Fruit fly (Drosophila melanogaster) whole organism, embryonic: Measurements from ENCODE around the gene LSm7.

Source experiments
- B-H1 ChIP-seq: fragments of 200-800 bp; sonication (Bioruptor generic); IDR thresholded peaks from 3 replicates; pipeline ENCODE4 v1.3.6; 2022; ENCODE audit warnings: missing biosample characterization, missing genetic modification characterization
- CG1024 ChIP-seq: fragments of 200-800 bp; sonication (Bioruptor generic); IDR thresholded peaks from 2 replicates; pipeline ENCODE4 v1.3.6; 2022; ENCODE audit warnings: missing biosample characterization, missing genetic modification characterization
- CG10654 ChIP-seq: fragments of 200-800 bp; sonication (Bioruptor generic); optimal IDR thresholded peaks from 2 replicates; lab custom pipeline; 2016; ENCODE audit warnings: missing biosample characterization, missing genetic modification characterization
- CG11398 ChIP-seq: fragments of 200-800 bp; sonication (Bioruptor generic); optimal IDR thresholded peaks from 2 replicates; lab custom pipeline; 2016; ENCODE audit warnings: missing biosample characterization, missing genetic modification characterization
- CG11504 ChIP-seq: fragments of 200-800 bp; sonication (Bioruptor generic); optimal IDR thresholded peaks from 3 replicates; lab custom pipeline; 2019; ENCODE audit warnings: missing biosample characterization, mild to moderate bottlenecking, missing genetic modification characterization, moderate library complexity
- CG14667 ChIP-seq: fragments of 200-800 bp; sonication (Bioruptor generic); IDR thresholded peaks from 2 replicates; pipeline ENCODE4 v1.3.6; 2022; ENCODE audit warnings: missing biosample characterization, missing genetic modification characterization
- CG15514 ChIP-seq: fragments of 200-800 bp; sonication (Bioruptor generic); optimal IDR thresholded peaks from 3 replicates; lab custom pipeline; 2017; ENCODE audit warnings: missing biosample characterization, missing genetic modification characterization, mild to moderate bottlenecking, moderate library complexity, missing genetic modification reagents
- CG17361 ChIP-seq: fragments of 200-800 bp; sonication (Bioruptor generic); IDR thresholded peaks from 3 replicates; pipeline ENCODE4 v1.3.6; 2022; ENCODE audit warnings: missing biosample characterization, missing genetic modification characterization
- CG1832 ChIP-seq: fragments of 200-800 bp; sonication (Bioruptor generic); optimal IDR thresholded peaks from 2 replicates; lab custom pipeline; 2017; ENCODE audit warnings: missing biosample characterization, mild to moderate bottlenecking, missing genetic modification characterization, inconsistent platforms
- CG18476 ChIP-seq: fragments of 200-800 bp; sonication (Bioruptor generic); optimal IDR thresholded peaks from 2 replicates; lab custom pipeline; 2016; ENCODE audit warnings: missing biosample characterization, mild to moderate bottlenecking, missing genetic modification characterization
- CG2678 ChIP-seq: fragments of 200-800 bp; sonication (Bioruptor generic); optimal IDR thresholded peaks from 3 replicates; lab custom pipeline; 2019; ENCODE audit warnings: missing biosample characterization, mild to moderate bottlenecking, missing genetic modification characterization, moderate library complexity
- CG30020 ChIP-seq: fragments of 200-800 bp; optimal IDR thresholded peaks from 2 replicates; lab custom pipeline; 2019; ENCODE audit warnings: missing biosample characterization, mild to moderate bottlenecking, missing genetic modification characterization, moderate library complexity
- CG30431 ChIP-seq: fragments of 200-800 bp; sonication (Bioruptor generic); optimal IDR thresholded peaks from 2 replicates; lab custom pipeline; 2017; ENCODE audit warnings: missing biosample characterization, missing genetic modification characterization
- CG31388 ChIP-seq: fragments of 200-800 bp; sonication (Bioruptor generic); optimal IDR thresholded peaks from 2 replicates; lab custom pipeline; 2016; ENCODE audit warnings: missing biosample characterization, missing genetic modification characterization
- CG32767 ChIP-seq: fragments of 200-800 bp; sonication (Bioruptor generic); IDR thresholded peaks from 2 replicates; pipeline ENCODE4 v1.3.6; 2022; ENCODE audit warnings: missing biosample characterization, missing genetic modification characterization
- CG33557 ChIP-seq: fragments of 200-800 bp; sonication (Bioruptor generic); optimal IDR thresholded peaks from 2 replicates; lab custom pipeline; 2019; ENCODE audit warnings: missing biosample characterization, mild to moderate bottlenecking, missing genetic modification characterization, moderate library complexity
- CG34224 ChIP-seq: fragments of 200-800 bp; sonication (Bioruptor generic); IDR thresholded peaks from 3 replicates; pipeline ENCODE4 v1.3.6; 2022; ENCODE audit warnings: missing biosample characterization, missing genetic modification characterization; ENCODE audit not compliant: partially characterized antibody
- CG4404 ChIP-seq: fragments of 200-800 bp; sonication (Bioruptor generic); IDR thresholded peaks from 2 replicates; pipeline ENCODE4 v1.3.6; 2022; ENCODE audit warnings: missing biosample characterization, missing genetic modification characterization
- CG4617 ChIP-seq: fragments of 200-800 bp; sonication (Bioruptor generic); optimal IDR thresholded peaks from 3 replicates; lab custom pipeline; 2016; ENCODE audit warnings: missing biosample characterization, missing genetic modification characterization, borderline replicate concordance
- CG6683 ChIP-seq: fragments of 200-800 bp; sonication (Bioruptor generic); optimal IDR thresholded peaks from 2 replicates; lab custom pipeline; 2017; ENCODE audit warnings: missing biosample characterization, mild to moderate bottlenecking, missing genetic modification characterization, missing genetic modification reagents
- CG8281 ChIP-seq: fragments of 200-800 bp; sonication (Bioruptor generic); optimal IDR thresholded peaks from 2 replicates; lab custom pipeline; 2018; ENCODE audit warnings: missing biosample characterization, mild to moderate bottlenecking, missing genetic modification characterization, moderate library complexity
- CoRest ChIP-seq: fragments of 200-800 bp; sonication (Bioruptor generic); optimal IDR thresholded peaks from 3 replicates; lab custom pipeline; 2018; ENCODE audit warnings: missing biosample characterization, mild to moderate bottlenecking, missing genetic modification characterization, moderate library complexity
- CrebB ChIP-seq: fragments of 200-800 bp; sonication (Bioruptor generic); optimal IDR thresholded peaks from 3 replicates; lab custom pipeline; 2018; ENCODE audit warnings: missing biosample characterization, mild to moderate bottlenecking, missing genetic modification characterization
- Dek ChIP-seq: fragments of 200-800 bp; sonication (Bioruptor generic); optimal IDR thresholded peaks from 3 replicates; lab custom pipeline; 2019; ENCODE audit warnings: missing biosample characterization, mild to moderate bottlenecking, missing genetic modification characterization, moderate library complexity
- E2f2 ChIP-seq: fragments of 200-800 bp; sonication (Bioruptor generic); IDR thresholded peaks from 2 replicates; pipeline ENCODE4 v1.3.6; 2022; ENCODE audit warnings: missing biosample characterization, missing genetic modification characterization
- Ets97D ChIP-seq: fragments of 200-800 bp; sonication (Bioruptor generic); optimal IDR thresholded peaks from 3 replicates; lab custom pipeline; 2016; ENCODE audit warnings: missing biosample characterization, missing genetic modification characterization
- H2.0 ChIP-seq: fragments of 200-800 bp; sonication (Bioruptor generic); IDR thresholded peaks from 2 replicates; pipeline ENCODE4 v1.3.6; 2022; ENCODE audit warnings: missing biosample characterization, missing genetic modification characterization
- HLH3B ChIP-seq: fragments of 200-800 bp; sonication (Bioruptor generic); IDR thresholded peaks from 2 replicates; pipeline ENCODE4 v1.3.6; 2022; ENCODE audit warnings: missing biosample characterization, missing genetic modification characterization
- HmgZ ChIP-seq: fragments of 200-800 bp; sonication (Bioruptor generic); optimal IDR thresholded peaks from 2 replicates; lab custom pipeline; 2018; ENCODE audit warnings: missing biosample characterization, mild to moderate bottlenecking, missing genetic modification characterization
- Kr ChIP-seq: fragments of 200-800 bp; sonication (Bioruptor generic); optimal IDR thresholded peaks from 2 replicates; lab custom pipeline; 2017; ENCODE audit warnings: missing biosample characterization, mild to moderate bottlenecking, missing genetic modification characterization
- Sry-β ChIP-seq: fragments of 200-800 bp; sonication (Bioruptor generic); optimal IDR thresholded peaks from 2 replicates; lab custom pipeline; 2018; ENCODE audit warnings: missing biosample characterization, mild to moderate bottlenecking, missing genetic modification characterization, moderate library complexity
- Tbp ChIP-seq: fragments of >200 bp; optimal IDR thresholded peaks from 2 replicates; lab custom pipeline; 2018; ENCODE audit warnings: missing biosample characterization, missing genetic modification characterization
- Vsx1 ChIP-seq: fragments of 200-800 bp; sonication (Bioruptor generic); optimal IDR thresholded peaks from 2 replicates; lab custom pipeline; 2017; ENCODE audit warnings: missing biosample characterization, mild to moderate bottlenecking, missing genetic modification characterization, missing genetic modification reagents
- caup ChIP-seq: fragments of 200-800 bp; sonication (Bioruptor generic); optimal IDR thresholded peaks from 3 replicates; lab custom pipeline; 2017; ENCODE audit warnings: missing biosample characterization, mild to moderate bottlenecking, missing genetic modification characterization, moderate library complexity; ENCODE audit not compliant: severe bottlenecking
- chinmo ChIP-seq: fragments of 200-800 bp; sonication (Bioruptor generic); IDR thresholded peaks from 4 replicates; pipeline ENCODE4 v1.3.6; 2022; ENCODE audit warnings: missing biosample characterization, missing genetic modification characterization; ENCODE audit not compliant: partially characterized antibody
- disco-r ChIP-seq: fragments of 200-800 bp; sonication (Bioruptor generic); optimal IDR thresholded peaks from 2 replicates; lab custom pipeline; 2016; ENCODE audit warnings: missing biosample characterization, missing genetic modification characterization
- eyg ChIP-seq: fragments of 200-800 bp; sonication (Bioruptor generic); optimal IDR thresholded peaks from 3 replicates; lab custom pipeline; 2016; ENCODE audit warnings: missing biosample characterization, missing genetic modification characterization
- gsb ChIP-seq: fragments of 200-800 bp; sonication (Bioruptor generic); IDR thresholded peaks from 2 replicates; pipeline ENCODE4 v1.3.6; 2022; ENCODE audit warnings: missing biosample characterization, missing genetic modification characterization
- inv ChIP-seq: fragments of 200-800 bp; sonication (Bioruptor generic); IDR thresholded peaks from 2 replicates; pipeline ENCODE4 v1.3.6; 2022; ENCODE audit warnings: missing biosample characterization, missing genetic modification characterization; ENCODE audit not compliant: partially characterized antibody
- kni ChIP-seq: fragments of 200-800 bp; sonication (Bioruptor generic); optimal IDR thresholded peaks from 3 replicates; lab custom pipeline; 2017; ENCODE audit warnings: mild to moderate bottlenecking, missing biosample characterization, missing genetic modification reagents, missing genetic modification characterization
- lmd ChIP-seq: fragments of 200-800 bp; sonication (Bioruptor generic); IDR thresholded peaks from 2 replicates; pipeline ENCODE4 v1.3.6; 2022; ENCODE audit warnings: missing biosample characterization, missing genetic modification characterization
- mirr ChIP-seq: fragments of 200-800 bp; sonication (Bioruptor generic); optimal IDR thresholded peaks from 3 replicates; lab custom pipeline; 2018; ENCODE audit warnings: missing biosample characterization, mild to moderate bottlenecking, missing genetic modification characterization
- nerfin-2 ChIP-seq: fragments of 200-800 bp; sonication (Bioruptor generic); IDR thresholded peaks from 2 replicates; pipeline ENCODE4 v1.3.6; 2022; ENCODE audit warnings: missing biosample characterization, missing genetic modification characterization; ENCODE audit not compliant: partially characterized antibody
- odd ChIP-seq: fragments of 200-800 bp; sonication (Bioruptor generic); optimal IDR thresholded peaks from 2 replicates; lab custom pipeline; 2017; ENCODE audit warnings: missing biosample characterization, mild to moderate bottlenecking, missing genetic modification characterization
- rib ChIP-seq: fragments of 200-800 bp; sonication (Bioruptor generic); IDR thresholded peaks from 2 replicates; pipeline ENCODE4 v1.3.6; 2022; ENCODE audit warnings: missing biosample characterization, missing genetic modification characterization
- sug ChIP-seq: fragments of 200-800 bp; optimal IDR thresholded peaks from 2 replicates; lab custom pipeline; 2019; ENCODE audit warnings: missing biosample characterization, mild to moderate bottlenecking, missing genetic modification characterization, moderate library complexity
- zen2 ChIP-seq: fragments of 200-800 bp; sonication (Bioruptor generic); IDR thresholded peaks from 3 replicates; pipeline ENCODE4 v1.3.6; 2022; ENCODE audit warnings: missing biosample characterization, missing genetic modification characterization; ENCODE audit not compliant: partially characterized antibody

Gene LSm7

dm6 chr2L:16715841-16716701 is 26.8 kb downstream of the LSm7 start, which contains the start of the genes Cyt-c-d and CG31808 (continued):
- TF ChIP-seq sug (tag; lab: Kevin White, UChicago) = peak; percentile 82
- TF ChIP-seq CG4404 (GFP tag; lab: Robert Waterston, UW) = peak; percentile 87
- peak; percentile 97 for TF ChIP-seq HmgZ (tag; lab: Kevin White, UChicago)
- peak; percentile 90 for TF ChIP-seq CG31388 (GFP tag; lab: Kevin White, UChicago)
- TF ChIP-seq Dek (tag; lab: Kevin White, UChicago) = peak; percentile 96
- peak; percentile 93 for TF ChIP-seq disco-r (GFP tag; lab: Kevin White, UChicago)
- TF ChIP-seq CoRest (tag; lab: Kevin White, UChicago) = peak; percentile 96
- peak; percentile 81 for TF ChIP-seq CG30020 (tag; lab: Kevin White, UChicago)
- TF ChIP-seq CG8281 (tag; lab: Kevin White, UChicago) = peak; percentile 87
- peak; percentile 89 for TF ChIP-seq rib (GFP tag; lab: Robert Waterston, UW)
- peak; percentile 92 for TF ChIP-seq CG4617 (GFP tag; lab: Kevin White, UChicago)
- TF ChIP-seq CrebB (tag; lab: Kevin White, UChicago) = peak; percentile 95
- TF ChIP-seq Ets97D = peak; percentile 84
- TF ChIP-seq chinmo (GFP tag; lab: Robert Waterston, UW) = peak; percentile 77; the same call in 1 of the 4 replicates
- peak; percentile 98 for TF ChIP-seq Vsx1 (GFP tag; lab: Kevin White, UChicago)
- peak; percentile 97 for TF ChIP-seq H2.0 (GFP tag; lab: Robert Waterston, UW)
- peak; percentile 95 for TF ChIP-seq B-H1 (GFP tag; lab: Robert Waterston, UW)
- peak; percentile 69 for TF ChIP-seq mirr (GFP tag; lab: Kevin White, UChicago)
- TF ChIP-seq Sry-β = peak; percentile 73
- peak; percentile 87 for TF ChIP-seq CG11398 (GFP tag; lab: Kevin White, UChicago)
- TF ChIP-seq CG18476 (GFP tag; lab: Kevin White, UChicago) = peak; percentile 96
- peak; percentile 94 for TF ChIP-seq CG10654 (GFP tag; lab: Kevin White, UChicago)
- TF ChIP-seq caup (GFP tag; lab: Kevin White, UChicago) = peak; percentile 95
- TF ChIP-seq gsb (GFP tag; lab: Robert Waterston, UW) = peak; percentile 94
- TF ChIP-seq CG11504 (tag; lab: Kevin White, UChicago) = peak; percentile 97
- peak; percentile 96 for TF ChIP-seq CG14667
- TF ChIP-seq CG15514 (GFP tag; lab: Kevin White, UChicago) = peak; percentile 88
- peak; percentile 95 for TF ChIP-seq CG6683 (GFP tag; lab: Kevin White, UChicago)
- peak; percentile 97 for TF ChIP-seq CG2678 (tag; lab: Kevin White, UChicago)
- TF ChIP-seq E2f2 (GFP tag; lab: Robert Waterston, UW) = peak; percentile 86
- TF ChIP-seq inv (GFP tag; lab: Robert Waterston, UW) = no peak
- peak; percentile 85 for TF ChIP-seq kni (GFP tag; lab: Kevin White, UChicago)
- 0 out of 3 replicates have a peak, but pooled peaks have one; percentile 7 for TF ChIP-seq CG34224
- peak; percentile 97 for TF ChIP-seq odd (GFP tag; lab: Kevin White, UChicago)
- no peak for TF ChIP-seq Tbp (GFP tag; lab: Kevin White, UChicago)
- peak; percentile 97 for TF ChIP-seq lmd (GFP tag; lab: Robert Waterston, UW)
- peak; percentile 94 for TF ChIP-seq CG30431 (GFP tag; lab: Kevin White, UChicago)
- peak; percentile 71 for TF ChIP-seq Kr (GFP tag; lab: Kevin White, UChicago)
- TF ChIP-seq CG32767 (GFP tag; lab: Robert Waterston, UW) = peak; percentile 96
- TF ChIP-seq zen2 (GFP tag; lab: Robert Waterston, UW) = no peak; the same call in 2 of the 3 replicates
- peak; percentile 83 for TF ChIP-seq eyg (GFP tag; lab: Kevin White, UChicago)
- peak; percentile 53 for TF ChIP-seq CG1832 (GFP tag; lab: Kevin White, UChicago)
- peak; percentile 94 for TF ChIP-seq CG1024 (GFP tag; lab: Robert Waterston, UW)
- peak; percentile 96 for TF ChIP-seq CG17361
- TF ChIP-seq nerfin-2 (GFP tag; lab: Robert Waterston, UW) = no peak
- TF ChIP-seq CG33557 = peak; percentile 92
- TF ChIP-seq HLH3B (GFP tag; lab: Robert Waterston, UW) = peak; percentile 98
